Worm (Caenorhabditis elegans) whole organism, L4/young adult: Measurements from ENCODE around the gene psd-1.
A peak's percentile ranks its signal among the peaks of the same experiment; 100 is the strongest.

Experiments
- W03F9.2 ChIP-seq: fragments of 150-350 bp; optimal IDR thresholded peaks from 2 replicates; lab custom pipeline; 2014; ENCODE audit warnings: missing biosample characterization, missing genetic modification characterization
- him-1 ChIP-seq: sonication (generic microtip); optimal IDR thresholded peaks from 2 replicates; lab custom pipeline; 2016; ENCODE audit warnings: missing genotype, missing genetic modification reagents, missing genetic modification characterization, missing compliant biosample characterization

DNA sequence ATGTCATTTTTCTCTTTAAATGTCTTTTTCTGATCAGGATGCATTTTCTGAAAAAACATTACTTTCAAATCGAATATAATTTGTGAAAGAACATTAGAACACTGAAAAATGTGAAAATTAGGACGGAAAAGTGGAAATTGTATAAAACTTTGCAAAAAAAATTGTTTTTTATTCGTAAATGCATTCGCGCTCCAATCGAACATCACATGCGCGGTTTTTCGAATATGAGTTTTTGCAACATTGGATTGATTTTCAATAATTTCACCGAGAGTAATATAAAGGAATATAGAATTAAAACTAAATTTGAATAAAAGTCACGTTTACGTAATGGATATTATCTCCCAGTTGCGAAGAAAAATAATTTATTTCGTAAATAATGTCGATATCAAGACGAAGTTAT lies 2.0 kb upstream of the psd-1 start, which contains the start of the genes spot-1 and B0361.11:
- TF ChIP-seq W03F9.2 (tag; lab: Kevin White, UChicago): peak; percentile 28
- TF ChIP-seq him-1 (tag; lab: Kevin White, UChicago): no peak
